Fruit fly (Drosophila melanogaster) whole organism, adult: ENCODE measurements around the gene Hel89B.

Experiments used
- CG11617 ChIP-seq: fragments of 200-800 bp; sonication (Bioruptor generic); optimal IDR thresholded peaks from 2 replicates; lab custom pipeline; 2017; ENCODE audit warnings: mild to moderate bottlenecking, missing biosample characterization, missing genetic modification reagents, missing genetic modification characterization
- CG14711 ChIP-seq: fragments of 200-800 bp; sonication (Bioruptor generic); optimal IDR thresholded peaks from 2 replicates; lab custom pipeline; 2018; ENCODE audit warnings: missing biosample characterization, mild to moderate bottlenecking, missing genetic modification characterization, moderate library complexity
- CG1620 ChIP-seq: fragments of 200-800 bp; sonication (Bioruptor generic); optimal IDR thresholded peaks from 2 replicates; lab custom pipeline; 2016; ENCODE audit warnings: missing biosample characterization, missing genetic modification characterization
- CG7045 ChIP-seq: fragments of 200-800 bp; sonication (Bioruptor generic); optimal IDR thresholded peaks from 2 replicates; lab custom pipeline; 2017; ENCODE audit warnings: missing biosample characterization, mild to moderate bottlenecking, missing genetic modification characterization
- Crg-1 ChIP-seq: fragments of 200-800 bp; sonication (Bioruptor generic); optimal IDR thresholded peaks from 2 replicates; lab custom pipeline; 2016; ENCODE audit warnings: missing biosample characterization, missing genetic modification characterization
- Hr96 ChIP-seq: fragments of 200-800 bp; sonication (Bioruptor generic); optimal IDR thresholded peaks from 2 replicates; lab custom pipeline; 2016; ENCODE audit warnings: missing biosample characterization, missing genetic modification characterization
- bab1 ChIP-seq: fragments of 200-800 bp; sonication (Bioruptor generic); optimal IDR thresholded peaks from 3 replicates; lab custom pipeline; 2019; ENCODE audit warnings: missing biosample characterization, mild to moderate bottlenecking, missing genetic modification characterization, moderate library complexity
- cic ChIP-seq: fragments of 200-800 bp; sonication (Bioruptor generic); optimal IDR thresholded peaks from 2 replicates; lab custom pipeline; 2017; ENCODE audit warnings: missing biosample characterization, mild to moderate bottlenecking, missing genetic modification characterization, moderate library complexity
- cnc ChIP-seq, 2 experiments: fragments of >200 bp; optimal IDR thresholded peaks; 2 replicates each; lab custom pipeline; 2017
- kay ChIP-seq: fragments of 200-800 bp; sonication (Bioruptor generic); peaks from one replicate; lab custom pipeline; 2016; ENCODE audit warnings: missing biosample characterization, missing genetic modification characterization, borderline replicate concordance
- ovo ChIP-seq: fragments of 200-800 bp; sonication (Bioruptor generic); optimal IDR thresholded peaks from 2 replicates; lab custom pipeline; 2016; ENCODE audit warnings: missing biosample characterization, missing genetic modification characterization
- pad ChIP-seq: fragments of 200-800 bp; sonication (Bioruptor generic); optimal IDR thresholded peaks from 3 replicates; lab custom pipeline; 2017; ENCODE audit warnings: missing biosample characterization, missing genetic modification characterization, mild to moderate bottlenecking, moderate library complexity, missing genetic modification reagents
- tj ChIP-seq: fragments of 200-800 bp; sonication (Bioruptor generic); optimal IDR thresholded peaks from 3 replicates; lab custom pipeline; 2017; ENCODE audit warnings: missing biosample characterization, mild to moderate bottlenecking, missing genetic modification characterization, moderate library complexity
- toe ChIP-seq: fragments of 200-800 bp; sonication (Bioruptor generic); optimal IDR thresholded peaks from 2 replicates; lab custom pipeline; 2016; ENCODE audit warnings: missing biosample characterization, missing genetic modification characterization

- TF ChIP-seq CG7045 (GFP tag; lab: Kevin White, UChicago): no peak
- TF ChIP-seq Crg-1: no peak
- TF ChIP-seq Hr96: no peak
- TF ChIP-seq CG1620: no peak
- TF ChIP-seq cic: no peak
- no peak for TF ChIP-seq CG11617 (GFP tag; lab: Kevin White, UChicago)
- no peak for TF ChIP-seq toe (GFP tag; lab: Kevin White, UChicago)
- no peak for TF ChIP-seq CG14711
- no peak for TF ChIP-seq pad (GFP tag; lab: Kevin White, UChicago)
- TF ChIP-seq cnc (optimal IDR thresholded peaks at IDR 0.05; lab: Kevin White, UChicago): no peak
- TF ChIP-seq bab1: no peak
- TF ChIP-seq tj (GFP tag; lab: Kevin White, UChicago): no peak
- TF ChIP-seq ovo (GFP tag; lab: Kevin White, UChicago): no peak
- no peak for TF ChIP-seq kay (GFP tag; lab: Kevin White, UChicago)
These were observed 55.6 kb downstream of the Hel89B start for dm6 chr3R:16028651-16029050.
